Worm (Caenorhabditis elegans): ENCODE data around the gene mel-32.
A peak's percentile ranks its signal among the peaks of the same experiment; 100 is the strongest.

Gene mel-32

DNA sequence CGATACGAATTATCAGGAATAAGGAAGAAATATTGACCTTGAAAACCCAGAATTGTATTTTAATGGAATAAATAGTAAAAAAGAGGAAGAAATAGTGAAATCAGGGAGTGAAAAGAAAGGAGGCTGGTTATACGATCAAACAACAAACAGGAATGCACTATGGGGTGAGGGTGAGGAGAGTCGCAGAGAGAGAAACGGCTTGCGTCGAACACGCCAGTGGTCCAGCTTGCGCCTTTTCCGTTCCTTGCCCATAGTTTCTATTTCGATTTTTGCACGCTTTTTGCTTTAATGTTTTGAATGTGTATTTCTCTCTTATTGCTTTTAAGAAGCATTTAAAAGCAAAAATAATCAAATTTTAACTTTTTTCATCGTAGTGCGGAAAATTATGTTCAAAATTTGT is 10.9 kb upstream of the mel-32 start (continued):
- TF ChIP-seq alr-1 (tag; optimal IDR thresholded peaks at IDR 0.05) (no peak), mbf-1 (tag; optimal IDR thresholded peaks at IDR 0.05) (no peak), unc-55 (GFP tag; optimal IDR thresholded peaks at IDR 0.05) (peak; percentile 95), ztf-11 (tag; optimal IDR thresholded peaks at IDR 0.05) (no peak)

ce11 chrIII:6452683-6453082 is 9.9 kb upstream of the mel-32 start:
- TF ChIP-seq crh-2 (tag; optimal IDR thresholded peaks at IDR 0.05) = no peak
- no peak for TF ChIP-seq ztf-4 (tag; optimal IDR thresholded peaks at IDR 0.05)
- no peak for TF ChIP-seq mbf-1 (tag; optimal IDR thresholded peaks at IDR 0.05)
- no peak for TF ChIP-seq zag-1 (tag; optimal IDR thresholded peaks at IDR 0.05)
- TF ChIP-seq ZK546.5 (tag; optimal IDR thresholded peaks at IDR 0.05) = no peak
- TF ChIP-seq peb-1 (tag; optimal IDR thresholded peaks at IDR 0.05) = no peak
- TF ChIP-seq C34F6.9 (tag; optimal IDR thresholded peaks at IDR 0.05) = peak; percentile 38
- TF ChIP-seq sem-4 (tag; optimal IDR thresholded peaks at IDR 0.05) = no peak
- no peak for TF ChIP-seq lin-13 (GFP tag; optimal IDR thresholded peaks at IDR 0.05)
- no peak for TF ChIP-seq elt-3 (tag; optimal IDR thresholded peaks at IDR 0.05)
- no peak for TF ChIP-seq aly-2 (tag; optimal IDR thresholded peaks at IDR 0.05)
- TF ChIP-seq gmeb-1 (tag; optimal IDR thresholded peaks at IDR 0.05) = no peak
- TF ChIP-seq nhr-129 (tag; optimal IDR thresholded peaks at IDR 0.05) = peak; percentile 25
- peak in 1 of 2 experiments; percentile 15 for TF ChIP-seq lsy-2 (tag; optimal IDR thresholded peaks at IDR 0.05)
- no peak for TF ChIP-seq alr-1 (tag; optimal IDR thresholded peaks at IDR 0.05)
- no peak for TF ChIP-seq nhr-77 (tag; optimal IDR thresholded peaks at IDR 0.05)
- TF ChIP-seq unc-62 (GFP tag; optimal IDR thresholded peaks at IDR 0.05) = no peak
- no peak for TF ChIP-seq nhr-25 (tag; optimal IDR thresholded peaks at IDR 0.05)
- TF ChIP-seq nhr-237 (tag; optimal IDR thresholded peaks at IDR 0.05) = no peak
- TF ChIP-seq nhr-12 (tag; optimal IDR thresholded peaks at IDR 0.05) = no peak
- TF ChIP-seq lin-39 (tag; optimal IDR thresholded peaks at IDR 0.05) = no peak
- peak; percentile 40 for TF ChIP-seq unc-55 (GFP tag; optimal IDR thresholded peaks at IDR 0.05)

DNA sequence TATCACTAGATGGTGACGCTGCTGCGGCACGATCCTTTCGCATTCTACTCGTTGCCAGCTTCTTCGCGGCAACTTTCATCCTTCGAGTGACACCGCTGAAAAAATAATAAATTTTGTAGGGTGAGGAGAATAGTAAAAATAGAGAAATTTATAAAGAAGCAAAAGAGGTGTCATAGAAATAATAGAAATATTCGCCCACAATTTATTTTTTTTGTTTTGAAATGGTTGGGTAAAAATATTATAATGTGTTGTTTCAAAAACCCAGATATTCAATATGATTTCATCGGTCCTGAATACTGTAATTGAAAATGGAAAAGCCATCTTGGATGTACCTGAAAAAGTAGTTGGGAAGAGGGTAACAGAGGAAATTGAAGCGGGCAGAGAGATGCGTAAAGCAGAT is 9.5 kb upstream of the mel-32 start, which contains the start of gene set-1:
set-1 (minus strand) TSS at position 101 of the 400 bp plus-strand sequence.
- TF ChIP-seq ceh-16 (tag; optimal IDR thresholded peaks at IDR 0.05) (no peak), nhr-129 (tag; optimal IDR thresholded peaks at IDR 0.05) (no peak), aly-2 (tag; optimal IDR thresholded peaks at IDR 0.05) (no peak), sem-4 (tag; optimal IDR thresholded peaks at IDR 0.05) (no peak), ama-1 (optimal IDR thresholded peaks at IDR 0.05) (no peak), zag-1 (tag; optimal IDR thresholded peaks at IDR 0.05) (no peak), nhr-10 (tag; optimal IDR thresholded peaks at IDR 0.05) (no peak), Y55F3AM.14 (GFP tag; optimal IDR thresholded peaks at IDR 0.05) (no peak), elt-3 (tag; optimal IDR thresholded peaks at IDR 0.05) (no peak), sma-9 (GFP tag; optimal IDR thresholded peaks at IDR 0.05) (no peak), sma-9 (tag; optimal IDR thresholded peaks at IDR 0.05) (no peak)

- no peak for TF ChIP-seq unc-62 (GFP tag; optimal IDR thresholded peaks at IDR 0.05)
- TF ChIP-seq ceh-82 (tag; optimal IDR thresholded peaks at IDR 0.05) = no peak
- no peak for TF ChIP-seq ama-1 (optimal IDR thresholded peaks at IDR 0.05)
- no peak for TF ChIP-seq mdl-1 (tag; optimal IDR thresholded peaks at IDR 0.05)
- no peak for TF ChIP-seq elt-1 (tag; optimal IDR thresholded peaks at IDR 0.05)
- no peak for TF ChIP-seq unc-39 (tag; optimal IDR thresholded peaks at IDR 0.05)
- TF ChIP-seq nhr-237 (tag; optimal IDR thresholded peaks at IDR 0.05) = no peak
- TF ChIP-seq sma-3 (GFP tag; optimal IDR thresholded peaks at IDR 0.05) = no peak
- TF ChIP-seq unc-55 (GFP tag; optimal IDR thresholded peaks at IDR 0.05) = no peak
- TF ChIP-seq sma-9 (GFP tag; optimal IDR thresholded peaks at IDR 0.05) = no peak
- no peak for TF ChIP-seq sma-9 (tag; optimal IDR thresholded peaks at IDR 0.05)
These were observed 7.8 kb upstream of the mel-32 start, which contains the start of gene T26A5.6 for ce11 chrIII:6450596-6450995. T26A5.6 (minus strand) TSS chrIII:6450696.

DNA sequence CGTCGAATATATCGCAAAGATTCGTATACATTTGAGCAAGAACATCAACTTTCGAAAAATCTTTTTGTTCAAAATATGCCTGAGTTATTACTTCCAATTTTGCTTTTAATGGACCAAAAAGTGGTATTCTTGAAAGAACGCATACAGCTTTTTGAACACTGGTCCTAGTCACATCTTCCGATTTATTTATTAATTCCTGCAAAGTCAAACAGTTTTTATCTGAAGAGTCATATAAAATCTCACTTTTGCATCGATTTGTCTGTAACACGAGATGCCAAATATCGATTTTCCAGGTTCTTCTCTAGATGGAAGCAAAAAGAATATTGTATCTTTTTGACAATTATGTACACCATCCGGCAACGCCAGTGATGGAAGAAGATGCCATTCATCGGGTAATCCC is 7.1 kb upstream of the mel-32 start:
- no peak for TF ChIP-seq ceh-16 (tag; optimal IDR thresholded peaks at IDR 0.05)
- no peak for TF ChIP-seq sma-9 (GFP tag; optimal IDR thresholded peaks at IDR 0.05)
- TF ChIP-seq sma-9 (tag; optimal IDR thresholded peaks at IDR 0.05) = no peak
- TF ChIP-seq snpc-4 (tag; optimal IDR thresholded peaks at IDR 0.05) = no peak
- TF ChIP-seq mdl-1 (tag; optimal IDR thresholded peaks at IDR 0.05) = no peak
- TF ChIP-seq elt-1 (tag; optimal IDR thresholded peaks at IDR 0.05) = no peak
- TF ChIP-seq dmd-4 (tag; optimal IDR thresholded peaks at IDR 0.05) = no peak
- no peak for TF ChIP-seq R02D3.7 (tag; optimal IDR thresholded peaks at IDR 0.05)
- no peak for TF ChIP-seq F13H6.1 (tag; optimal IDR thresholded peaks at IDR 0.05)
- no peak for TF ChIP-seq C34F6.9 (tag; optimal IDR thresholded peaks at IDR 0.05)
- TF ChIP-seq peb-1 (tag; optimal IDR thresholded peaks at IDR 0.05) = no peak
- no peak for TF ChIP-seq fos-1 (tag; optimal IDR thresholded peaks at IDR 0.05)

All from whole organism, L2 larva.